Fruit fly (Drosophila melanogaster) whole organism: ENCODE measurements around the gene gro.

ENCODE experiments used
- CG8478 ChIP-seq: fragments of >200 bp; optimal IDR thresholded peaks from 2 replicates; lab custom pipeline; 2018; ENCODE audit warnings: inconsistent platforms
- Dll ChIP-seq: fragments of >200 bp; optimal IDR thresholded peaks from 2 replicates; lab custom pipeline; 2017
- EcR ChIP-seq, 2 experiments: fragments of >200 bp; optimal IDR thresholded peaks; 2 replicates each; lab custom pipeline; 2017; ENCODE audit warnings: missing biosample characterization in 2 of 2, missing genetic modification characterization in 2 of 2, missing genetic modification reagents in 2 of 2
- pan ChIP-seq: fragments of >200 bp; optimal IDR thresholded peaks from 2 replicates; lab custom pipeline; 2017
- psq ChIP-seq: fragments of >200 bp; optimal IDR thresholded peaks from 2 replicates; lab custom pipeline; 2017
- usp ChIP-seq: fragments of >200 bp; optimal IDR thresholded peaks from 2 replicates; lab custom pipeline; 2017; ENCODE audit warnings: missing biosample characterization, missing genetic modification characterization, mixed read lengths

gro gene

dm6 chr3R:26056381-26056780, 14.8 kb downstream of the gro start, which contains the start of the genes Sld5 and CG14543:
TSS of gene Sld5 (minus strand) at chr3R:26056547.
TSS of gene CG14543 (plus strand) at chr3R:26056630.
- TF ChIP-seq Dll (lab: Kevin White, UChicago) (no peak), psq (lab: Kevin White, UChicago) (no peak), EcR (GFP tag; optimal IDR thresholded peaks at IDR 0.05; lab: Kevin White, UChicago) (no peak), pan (lab: Kevin White, UChicago) (no peak), usp (no peak), CG8478 (lab: Kevin White, UChicago) (no peak)

dm6 chr3R:26058066-26058465, 16.5 kb downstream of the gro start, which contains the start of the genes PIG-P and Tcs6:
TSS of gene PIG-P (minus strand) at chr3R:26058223.
TSS of gene Tcs6 (minus strand) at chr3R:26058223.
- TF ChIP-seq EcR (GFP tag; optimal IDR thresholded peaks at IDR 0.05; lab: Kevin White, UChicago) (no peak), pan (lab: Kevin White, UChicago) (no peak), usp (no peak), psq (lab: Kevin White, UChicago) (no peak), Dll (lab: Kevin White, UChicago) (no peak), CG8478 (lab: Kevin White, UChicago) (no peak)

- TF ChIP-seq usp (no peak), pan (lab: Kevin White, UChicago) (no peak), EcR (GFP tag; optimal IDR thresholded peaks at IDR 0.05; lab: Kevin White, UChicago) (no peak), psq (lab: Kevin White, UChicago) (no peak), Dll (lab: Kevin White, UChicago) (no peak), CG8478 (lab: Kevin White, UChicago) (no peak)
Observed at dm6 chr3R:26059195-26059594, 17.7 kb downstream of the gro start, which contains the start of the genes RpL34a and Trmt61. TSS of gene RpL34a (minus strand) at chr3R:26059267. TSS of gene Trmt61 (plus strand) at chr3R:26059496.

- no peak for TF ChIP-seq pan (lab: Kevin White, UChicago)
- TF ChIP-seq psq (lab: Kevin White, UChicago): no peak
- TF ChIP-seq Dll (lab: Kevin White, UChicago): no peak
- no peak for TF ChIP-seq EcR (GFP tag; optimal IDR thresholded peaks at IDR 0.05; lab: Kevin White, UChicago)
- TF ChIP-seq usp: no peak
- no peak for TF ChIP-seq CG8478 (lab: Kevin White, UChicago)
Observed at dm6 chr3R:26062911-26063310, 21.4 kb downstream of the gro start, which contains the start of gene CG14551. TSS of gene CG14551 (minus strand) at chr3R:26063011.

dm6 chr3R:26064708-26065107, 23.2 kb downstream of the gro start:
- TF ChIP-seq pan (lab: Kevin White, UChicago) (no peak), psq (lab: Kevin White, UChicago) (no peak), EcR (GFP tag; optimal IDR thresholded peaks at IDR 0.05; lab: Kevin White, UChicago) (no peak), Dll (lab: Kevin White, UChicago) (no peak), CG8478 (lab: Kevin White, UChicago) (no peak), usp (no peak)

- TF ChIP-seq Dll (lab: Kevin White, UChicago) (no peak), CG8478 (lab: Kevin White, UChicago) (no peak), usp (no peak), psq (lab: Kevin White, UChicago) (no peak), EcR (GFP tag; optimal IDR thresholded peaks at IDR 0.05; lab: Kevin White, UChicago) (no peak), pan (lab: Kevin White, UChicago) (no peak)
Observed at dm6 chr3R:26068135-26068534, 26.6 kb downstream of the gro start.

- no peak for TF ChIP-seq EcR (GFP tag; optimal IDR thresholded peaks at IDR 0.05; lab: Kevin White, UChicago)
- TF ChIP-seq CG8478 (lab: Kevin White, UChicago): no peak
- no peak for TF ChIP-seq pan (lab: Kevin White, UChicago)
- no peak for TF ChIP-seq Dll (lab: Kevin White, UChicago)
- TF ChIP-seq psq (lab: Kevin White, UChicago): no peak
- no peak for TF ChIP-seq usp
Observed at dm6 chr3R:26072477-26072876, 30.9 kb downstream of the gro start.

dm6 chr3R:26075252-26075651, 33.7 kb downstream of the gro start:
- no peak for TF ChIP-seq usp
- TF ChIP-seq psq (lab: Kevin White, UChicago): no peak

dm6 chr3R:26081380-26081991, 40.0 kb downstream of the gro start:
- TF ChIP-seq usp (no peak), Dll (lab: Kevin White, UChicago) (no peak), psq (lab: Kevin White, UChicago) (no peak), pan (lab: Kevin White, UChicago) (no peak), EcR (GFP tag; optimal IDR thresholded peaks at IDR 0.05; lab: Kevin White, UChicago) (no peak), CG8478 (lab: Kevin White, UChicago) (no peak)

dm6 chr3R:26095551-26095950, 54.0 kb downstream of the gro start:
- TF ChIP-seq pan (lab: Kevin White, UChicago) (no peak), usp (no peak), psq (lab: Kevin White, UChicago) (no peak), CG8478 (lab: Kevin White, UChicago) (no peak), EcR (GFP tag; optimal IDR thresholded peaks at IDR 0.05; lab: Kevin White, UChicago) (no peak), Dll (lab: Kevin White, UChicago) (no peak)

- no peak for TF ChIP-seq pan (lab: Kevin White, UChicago)
- no peak for TF ChIP-seq EcR (GFP tag; optimal IDR thresholded peaks at IDR 0.05; lab: Kevin White, UChicago)
- no peak for TF ChIP-seq psq (lab: Kevin White, UChicago)
- no peak for TF ChIP-seq Dll (lab: Kevin White, UChicago)
- no peak for TF ChIP-seq usp
- no peak for TF ChIP-seq CG8478 (lab: Kevin White, UChicago)
Observed at dm6 chr3R:26096192-26096591, 54.7 kb downstream of the gro start.
